Fruit fly (Drosophila melanogaster) whole organism, wandering third instar larva: Measurements from ENCODE around the gene slf.

Experiments used
- Abd-B ChIP-seq: fragments of >200 bp; optimal IDR thresholded peaks from 2 replicates; lab custom pipeline; 2017; ENCODE audit warnings: missing biosample characterization, missing genetic modification characterization
- CG32264 ChIP-seq: fragments of 200-800 bp; sonication (Bioruptor generic); optimal IDR thresholded peaks from 2 replicates; lab custom pipeline; 2016; ENCODE audit warnings: missing biosample characterization, missing genetic modification characterization
- CG9705 ChIP-seq: fragments of 200-800 bp; sonication (Bioruptor generic); optimal IDR thresholded peaks from 2 replicates; lab custom pipeline; 2018; ENCODE audit warnings: missing biosample characterization, mild to moderate bottlenecking, missing genetic modification characterization
- CrebA ChIP-seq: fragments of 200-800 bp; sonication (Bioruptor generic); optimal IDR thresholded peaks from 2 replicates; lab custom pipeline; 2016; ENCODE audit warnings: missing biosample characterization, mild to moderate bottlenecking, missing genetic modification characterization, borderline replicate concordance
- Dfd ChIP-seq: fragments of >200 bp; optimal IDR thresholded peaks from 2 replicates; lab custom pipeline; 2017; ENCODE audit warnings: missing biosample characterization, missing genetic modification characterization
- Dif ChIP-seq: fragments of 200-275, 200-300 bp; sonication (Bioruptor generic); optimal IDR thresholded peaks from 2 replicates; lab custom pipeline; 2018; ENCODE audit warnings: missing biosample characterization, missing genetic modification characterization; ENCODE audit not compliant: partially characterized antibody
- GATAd ChIP-seq: sonication (Bioruptor generic); optimal IDR thresholded peaks from 2 replicates; lab custom pipeline; 2016; ENCODE audit warnings: missing biosample characterization, missing genetic modification characterization
- HLH106 ChIP-seq: fragments of 200-800 bp; optimal IDR thresholded peaks from 3 replicates; lab custom pipeline; 2019; ENCODE audit warnings: missing biosample characterization, mild to moderate bottlenecking, missing genetic modification characterization, moderate library complexity
- Hnf4 ChIP-seq: fragments of 200-800 bp; sonication (Bioruptor generic); optimal IDR thresholded peaks from 2 replicates; lab custom pipeline; 2016; ENCODE audit warnings: missing biosample characterization, mild to moderate bottlenecking, missing genetic modification characterization
- Hr78 ChIP-seq: fragments of >200 bp; optimal IDR thresholded peaks from 2 replicates; lab custom pipeline; 2017; ENCODE audit warnings: missing biosample characterization, missing genetic modification characterization
- Hr83 ChIP-seq: fragments of 200-300 bp; sonication (Bioruptor generic); optimal IDR thresholded peaks from 2 replicates; lab custom pipeline; 2016; ENCODE audit warnings: missing biosample characterization, mild to moderate bottlenecking, missing genetic modification characterization, moderate library complexity; ENCODE audit not compliant: poor library complexity, severe bottlenecking
- Jra ChIP-seq: sonication (Bioruptor generic); optimal IDR thresholded peaks from 2 replicates; lab custom pipeline; 2016; ENCODE audit warnings: missing biosample characterization, missing genetic modification characterization
- Mio ChIP-seq: sonication (Bioruptor generic); optimal IDR thresholded peaks from 2 replicates; lab custom pipeline; 2016; ENCODE audit warnings: missing biosample characterization, missing genetic modification characterization
- Myc ChIP-seq: fragments of >200 bp; optimal IDR thresholded peaks from 2 replicates; lab custom pipeline; 2017
- N ChIP-seq: fragments of >200 bp; optimal IDR thresholded peaks from 2 replicates; lab custom pipeline; 2018; ENCODE audit warnings: missing biosample characterization, missing external identifiers, missing genetic modification characterization
- OdsH ChIP-seq: fragments of 200-800 bp; sonication (Bioruptor generic); optimal IDR thresholded peaks from 2 replicates; lab custom pipeline; 2016; ENCODE audit warnings: missing biosample characterization, mild to moderate bottlenecking, missing genetic modification characterization
- Rel ChIP-seq, 2 experiments: fragments of 200-800 bp; sonication (Bioruptor generic) in 1 of 2; optimal IDR thresholded peaks; 2 replicates in 1 of 2; 3 replicates in 1 of 2; lab custom pipeline; 2016 to 2019; ENCODE audit warnings: mild to moderate bottlenecking in 2 of 2, missing biosample characterization in 2 of 2, missing genetic modification characterization in 2 of 2, moderate library complexity in 1 of 2
- Sp1 ChIP-seq: fragments of 200-800 bp; sonication (Bioruptor generic); optimal IDR thresholded peaks from 3 replicates; lab custom pipeline; 2019; ENCODE audit warnings: missing biosample characterization, mild to moderate bottlenecking, missing genetic modification characterization, moderate library complexity
- Vsx2 ChIP-seq: fragments of 200-300, 225-300 bp; sonication (Bioruptor generic); optimal IDR thresholded peaks from 2 replicates; lab custom pipeline; 2018; ENCODE audit warnings: missing biosample characterization, missing genetic modification characterization; ENCODE audit not compliant: partially characterized antibody
- br ChIP-seq: fragments of 200-800 bp; sonication (Bioruptor generic); optimal IDR thresholded peaks from 2 replicates; lab custom pipeline; 2016; ENCODE audit warnings: missing biosample characterization, missing genetic modification characterization
- brk ChIP-seq: fragments of 200-800 bp; sonication (Bioruptor generic); optimal IDR thresholded peaks from 2 replicates; lab custom pipeline; 2016; ENCODE audit warnings: missing biosample characterization, mild to moderate bottlenecking, missing genetic modification characterization
- dl ChIP-seq, 2 experiments: fragments of 175-275, 200-275 bp in 1 of 2; fragments of 200-275 bp in 1 of 2; sonication (Bioruptor generic); optimal IDR thresholded peaks; lab custom pipeline; 2018; ENCODE audit warnings: mild to moderate bottlenecking in 2 of 2, missing biosample characterization in 2 of 2, missing genetic modification characterization in 2 of 2, moderate library complexity in 2 of 2; ENCODE audit not compliant: partially characterized antibody in 2 of 2, insufficient read depth in 1 of 2
- dmrt93B ChIP-seq: fragments of 200-800 bp; sonication (Bioruptor generic); optimal IDR thresholded peaks from 2 replicates; lab custom pipeline; 2018; ENCODE audit warnings: missing biosample characterization, mild to moderate bottlenecking, missing genetic modification characterization
- dsf ChIP-seq: sonication (Bioruptor generic); optimal IDR thresholded peaks from 2 replicates; lab custom pipeline; 2016; ENCODE audit warnings: missing biosample characterization, missing genetic modification characterization, borderline replicate concordance
- ey ChIP-seq: fragments of 200-800 bp; sonication (Bioruptor generic); optimal IDR thresholded peaks from 2 replicates; lab custom pipeline; 2016; ENCODE audit warnings: missing biosample characterization, missing genetic modification characterization
- foxo ChIP-seq, 2 experiments: fragments of 200-800 bp; sonication (Bioruptor generic); optimal IDR thresholded peaks; 2 replicates in 1 of 2; 3 replicates in 1 of 2; lab custom pipeline; 2016 to 2017; ENCODE audit warnings: missing biosample characterization in 2 of 2, missing genetic modification characterization in 2 of 2
- fru ChIP-seq: fragments of 200-800 bp; sonication (Bioruptor generic); optimal IDR thresholded peaks from 3 replicates; lab custom pipeline; 2016; ENCODE audit warnings: missing biosample characterization, mild to moderate bottlenecking, missing genetic modification characterization
- h ChIP-seq: fragments of 200-800 bp; sonication (Bioruptor generic); optimal IDR thresholded peaks from 3 replicates; lab custom pipeline; 2016; ENCODE audit warnings: missing biosample characterization, mild to moderate bottlenecking, missing genetic modification characterization
- jim ChIP-seq: fragments of 175-275, 200-325 bp; sonication (Bioruptor generic); optimal IDR thresholded peaks from 2 replicates; lab custom pipeline; 2016; ENCODE audit warnings: missing biosample characterization, mild to moderate bottlenecking, missing genetic modification characterization
- lola ChIP-seq: fragments of >200 bp; optimal IDR thresholded peaks from 2 replicates; lab custom pipeline; 2017; ENCODE audit warnings: missing biosample characterization, missing genetic modification characterization
- pan ChIP-seq: fragments of >200 bp; optimal IDR thresholded peaks from 2 replicates; lab custom pipeline; 2017
- psq ChIP-seq: fragments of 200-800 bp; sonication (Bioruptor generic); optimal IDR thresholded peaks from 3 replicates; lab custom pipeline; 2017; ENCODE audit warnings: missing biosample characterization, mild to moderate bottlenecking, missing genetic modification characterization, moderate library complexity
- rgr ChIP-seq: fragments of 200-800 bp; sonication (Bioruptor generic); optimal IDR thresholded peaks from 3 replicates; lab custom pipeline; 2016; ENCODE audit warnings: missing biosample characterization, mild to moderate bottlenecking, missing genetic modification characterization
- sage ChIP-seq: fragments of 200-800 bp; sonication (Bioruptor generic); optimal IDR thresholded peaks from 2 replicates; lab custom pipeline; 2016; ENCODE audit warnings: missing biosample characterization, mild to moderate bottlenecking, missing genetic modification characterization
- sv ChIP-seq: fragments of 200-800 bp; sonication (Bioruptor generic); optimal IDR thresholded peaks from 3 replicates; lab custom pipeline; 2016; ENCODE audit warnings: missing biosample characterization, missing genetic modification characterization
- tai ChIP-seq: sonication (Bioruptor generic); optimal IDR thresholded peaks from 2 replicates; lab custom pipeline; 2016; ENCODE audit warnings: missing biosample characterization, missing genetic modification characterization
- usp ChIP-seq: fragments of >200 bp; optimal IDR thresholded peaks from 2 replicates; lab custom pipeline; 2017; ENCODE audit warnings: missing biosample characterization, missing genetic modification characterization
- woc ChIP-seq: sonication (Bioruptor generic); optimal IDR thresholded peaks from 2 replicates; lab custom pipeline; 2016; ENCODE audit warnings: missing biosample characterization, mild to moderate bottlenecking, missing genetic modification characterization

Gene slf

DNA sequence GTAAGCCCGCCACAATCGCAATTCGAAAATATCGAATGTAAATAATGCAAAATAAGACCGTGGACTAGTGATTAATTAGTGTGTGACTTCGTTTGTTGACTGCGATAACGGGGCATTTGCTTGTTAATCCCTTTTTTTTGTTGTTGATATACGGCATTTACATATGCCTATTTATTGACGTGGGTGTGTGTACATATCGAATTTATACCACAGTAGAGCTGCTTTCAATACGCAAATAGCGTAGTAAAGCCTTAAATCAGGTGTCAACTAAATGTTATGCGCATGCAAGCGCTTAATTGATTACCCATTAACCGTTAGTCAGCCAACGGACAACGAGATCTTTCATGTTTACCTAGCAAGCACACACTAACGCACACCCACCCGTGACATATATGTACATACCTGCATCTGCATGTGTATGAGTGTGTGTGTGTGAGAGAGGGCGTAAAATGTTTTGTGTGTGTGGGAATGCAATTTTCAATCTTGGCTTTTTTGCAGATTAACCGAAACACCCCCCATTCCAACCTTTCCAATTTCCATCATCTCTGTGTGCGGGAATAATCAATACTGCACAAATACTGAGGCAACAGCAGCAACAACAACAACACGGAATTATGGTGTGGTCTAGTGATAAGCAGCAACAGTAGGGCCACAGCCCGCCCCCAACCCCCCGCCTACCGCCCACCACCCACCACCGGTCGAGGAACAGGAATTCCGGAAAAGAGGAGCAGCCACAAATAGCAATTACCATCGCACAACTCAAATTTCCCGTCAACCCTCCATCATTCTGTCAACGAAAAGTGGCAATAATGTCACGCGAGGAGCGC lies 37.0 kb upstream of the slf start:
- no peak for TF ChIP-seq Rel (GFP tag; optimal IDR thresholded peaks at IDR 0.05; lab: Kevin White, UChicago)
- peak; percentile 36 for TF ChIP-seq Rel (tag; optimal IDR thresholded peaks at IDR 0.05; lab: Kevin White, UChicago)
- no peak for TF ChIP-seq br (GFP tag; lab: Kevin White, UChicago)

- TF ChIP-seq usp (GFP tag; lab: Kevin White, UChicago) (no peak), Hr83 (peak; percentile 88), Dfd (GFP tag; lab: Kevin White, UChicago) (no peak), Hr78 (GFP tag; lab: Kevin White, UChicago) (no peak), HLH106 (tag; lab: Kevin White, UChicago) (peak; percentile 91), dmrt93B (GFP tag; lab: Kevin White, UChicago) (peak; percentile 95), rgr (GFP tag; lab: Kevin White, UChicago) (peak; percentile 99), Vsx2 (no peak), jim (GFP tag; lab: Kevin White, UChicago) (peak; percentile 38), dl (GFP tag; optimal IDR thresholded peaks at IDR 0.05; lab: Kevin White, UChicago; ENCODE audit: insufficient read depth in 1 of 2, partially characterized antibody in 2 of 2) (no peak), Rel (GFP tag; optimal IDR thresholded peaks at IDR 0.05; lab: Kevin White, UChicago) (peak; percentile 95), Rel (tag; optimal IDR thresholded peaks at IDR 0.05; lab: Kevin White, UChicago) (peak; percentile 50), ey (peak; percentile 98), OdsH (peak; percentile 97), lola (GFP tag; lab: Kevin White, UChicago) (no peak), psq (GFP tag; lab: Kevin White, UChicago) (peak; percentile 93), brk (GFP tag; lab: Kevin White, UChicago) (no peak), tai (no peak), Sp1 (peak; percentile 92), woc (peak; percentile 94), Myc (lab: Kevin White, UChicago) (peak; percentile 61), dsf (GFP tag; lab: Kevin White, UChicago) (peak; percentile 81), fru (GFP tag; lab: Kevin White, UChicago) (peak; percentile 97), Hnf4 (GFP tag; lab: Kevin White, UChicago) (peak; percentile 98), Jra (GFP tag; lab: Kevin White, UChicago) (peak; percentile 86), h (GFP tag; lab: Kevin White, UChicago) (peak; percentile 98), CG9705 (peak; percentile 53), N (no peak), Mio (peak; percentile 93), pan (lab: Kevin White, UChicago) (no peak), sv (GFP tag; lab: Kevin White, UChicago) (peak; percentile 98), Dif (no peak), CrebA (no peak), sage (GFP tag; lab: Kevin White, UChicago) (peak; percentile 96), CG32264 (GFP tag; lab: Kevin White, UChicago) (peak; percentile 96), GATAd (GFP tag; lab: Kevin White, UChicago) (peak; percentile 87), br (GFP tag; lab: Kevin White, UChicago) (peak; percentile 98), Abd-B (GFP tag; lab: Kevin White, UChicago) (no peak), foxo (GFP tag; optimal IDR thresholded peaks at IDR 0.05; lab: Kevin White, UChicago) (peak; percentile 94 to 99)
Measured at dm6 chr2L:4837772-4838397, 36.2 kb upstream of the slf start, which contains the start of the genes tank and CG12194. tank (minus strand) TSS chr2L:4837999. CG12194 (plus strand) TSS chr2L:4838347.
